Worm (Caenorhabditis elegans): ENCODE data around the gene M01H9.10.

M01H9.10 gene

ce11 chrIV:4517066-4517465 lies 37.1 kb upstream of the M01H9.10 start, which contains the start of gene ZK180.5:
ZK180.5 (minus strand) TSS chrIV:4517166.
- TF ChIP-seq blmp-1 (tag; optimal IDR thresholded peaks at IDR 0.05) (peak; percentile 34), fos-1 (tag; optimal IDR thresholded peaks at IDR 0.05) (no peak), ets-5 (GFP tag; IDR thresholded peaks at IDR 0.05) (no peak)

ce11 chrIV:4516478-4516877 lies 36.6 kb upstream of the M01H9.10 start:
- TF ChIP-seq fkh-10 (GFP tag; optimal IDR thresholded peaks at IDR 0.05) (no peak), ceh-8 (GFP tag; optimal IDR thresholded peaks at IDR 0.05) (peak; percentile 2)

ce11 chrIV:4513269-4513819 lies 33.4 kb upstream of the M01H9.10 start, which contains the start of gene sar-1:
sar-1 (minus strand) TSS chrIV:4513319.
- peak in 2 of 6 experiments; percentile 13 to 27 for TF ChIP-seq elt-3 (tag; optimal IDR thresholded peaks at IDR 0.05)
- peak; percentile 80 for TF ChIP-seq ceh-8 (GFP tag; optimal IDR thresholded peaks at IDR 0.05)
- peak; percentile 85 for TF ChIP-seq irx-1 (tag; optimal IDR thresholded peaks at IDR 0.05)
- TF ChIP-seq rnt-1 (tag; optimal IDR thresholded peaks at IDR 0.05), result peak; percentile 91
- TF ChIP-seq ces-1 (GFP tag; optimal IDR thresholded peaks at IDR 0.05), result no peak
- TF ChIP-seq swsn-7 (tag; optimal IDR thresholded peaks at IDR 0.05), result peak; percentile 90
- TF ChIP-seq sptf-1 (tag; optimal IDR thresholded peaks at IDR 0.05), result no peak
- TF ChIP-seq vab-15 (tag; optimal IDR thresholded peaks at IDR 0.05), result no peak
- peak; percentile 58 to 83 (median 80) for TF ChIP-seq dpl-1 (GFP tag; optimal IDR thresholded peaks at IDR 0.05)
- TF ChIP-seq hlh-17 (GFP tag; optimal IDR thresholded peaks at IDR 0.05; ENCODE audit: borderline replicate concordance), result no peak
- no peak for TF ChIP-seq ceh-90 (tag; optimal IDR thresholded peaks at IDR 0.05)
- TF ChIP-seq blmp-1 (tag; optimal IDR thresholded peaks at IDR 0.05), result peak; percentile 45
- peak; percentile 41 for TF ChIP-seq snpc-4 (tag; optimal IDR thresholded peaks at IDR 0.05)
- TF ChIP-seq hlh-4 (tag; optimal IDR thresholded peaks at IDR 0.05), result no peak
- TF ChIP-seq nhr-28 (tag; optimal IDR thresholded peaks at IDR 0.05), result no peak
- peak; percentile 85 to 89 for TF ChIP-seq lsy-2 (tag; optimal IDR thresholded peaks at IDR 0.05)
- TF ChIP-seq tbx-2 (tag; optimal IDR thresholded peaks at IDR 0.05), result peak; percentile 88
- TF ChIP-seq mep-1 (tag; optimal IDR thresholded peaks at IDR 0.05), result peak; percentile 95
- TF ChIP-seq nhr-19 (GFP tag; conservative IDR thresholded peaks at IDR 0.05), result peak; percentile 83
- no peak for TF ChIP-seq lir-3 (tag; optimal IDR thresholded peaks at IDR 0.05; ENCODE audit: poor library complexity)
- TF ChIP-seq dsc-1 (tag; optimal IDR thresholded peaks at IDR 0.05), result peak; percentile 91
- peak; percentile 29 for TF ChIP-seq elt-2 (tag; optimal IDR thresholded peaks at IDR 0.05)
- TF ChIP-seq pqm-1 (tag; optimal IDR thresholded peaks at IDR 0.05), result no peak
- no peak for TF ChIP-seq alr-1 (tag; optimal IDR thresholded peaks at IDR 0.05; ENCODE audit: borderline replicate concordance)
- TF ChIP-seq ets-5 (GFP tag; IDR thresholded peaks at IDR 0.05), result no peak
- no peak for TF ChIP-seq tlp-1 (tag; optimal IDR thresholded peaks at IDR 0.05)
- no peak; the same call in 1 of the 2 replicates for TF ChIP-seq mab-9 (GFP tag; IDR thresholded peaks at IDR 0.05)
- peak; percentile 85 for TF ChIP-seq egl-13 (tag; optimal IDR thresholded peaks at IDR 0.05)
- TF ChIP-seq fkh-8 (tag; optimal IDR thresholded peaks at IDR 0.05), result peak; percentile 71
- peak; percentile 69 for TF ChIP-seq sup-37 (GFP tag; optimal IDR thresholded peaks at IDR 0.05)
- peak in 1 of 2 experiments; percentile 31 for TF ChIP-seq ztf-11 (tag; optimal IDR thresholded peaks at IDR 0.05)
- TF ChIP-seq fos-1 (tag; optimal IDR thresholded peaks at IDR 0.05), result peak; percentile 80
- TF ChIP-seq efl-1 (optimal IDR thresholded peaks at IDR 0.05), result peak; percentile 80 to 85
- TF ChIP-seq efl-1 (GFP tag; optimal IDR thresholded peaks at IDR 0.05 in 1 of 2), result peak; percentile 76 to 98
- TF ChIP-seq nhr-71 (tag; optimal IDR thresholded peaks at IDR 0.05), result peak; percentile 93
- TF ChIP-seq jun-1 (tag; optimal IDR thresholded peaks at IDR 0.05), result peak; percentile 69
- TF ChIP-seq pag-3 (tag; optimal IDR thresholded peaks at IDR 0.05; ENCODE audit: borderline replicate concordance, insufficient read depth), result no peak
- no peak for TF ChIP-seq C34B4.2 (tag; optimal IDR thresholded peaks at IDR 0.05)
- no peak for TF ChIP-seq ceh-63 (GFP tag; optimal IDR thresholded peaks at IDR 0.05)
- peak; percentile 60 for TF ChIP-seq F16B12.6 (tag; optimal IDR thresholded peaks at IDR 0.05)
- peak; percentile 59 for TF ChIP-seq zip-4 (GFP tag; optimal IDR thresholded peaks at IDR 0.05)
- peak; percentile 64 for TF ChIP-seq nhr-77 (tag; optimal IDR thresholded peaks at IDR 0.05)
- peak; percentile 88 for TF ChIP-seq lin-14 (GFP tag; optimal IDR thresholded peaks at IDR 0.05)
- TF ChIP-seq nhr-47 (tag; optimal IDR thresholded peaks at IDR 0.05), result peak; percentile 94
- TF ChIP-seq C16A3.4 (tag; optimal IDR thresholded peaks at IDR 0.05), result peak; percentile 73
- peak; percentile 17 for TF ChIP-seq aha-1 (tag; optimal IDR thresholded peaks at IDR 0.05)
